Worm (Caenorhabditis elegans): ENCODE results near the gene srz-83.

srz-83 gene

ce11 chrIV:3505940-3506339 lies 1.7 kb downstream of the srz-83 start:
- peak; percentile 41 for TF ChIP-seq ama-1 (optimal IDR thresholded peaks at IDR 0.05)
- no peak for TF ChIP-seq F13C5.2 (tag; optimal IDR thresholded peaks at IDR 0.05)

- TF ChIP-seq aly-1 (tag; optimal IDR thresholded peaks at IDR 0.05) (no peak), flt-1 (GFP tag; IDR thresholded peaks at IDR 0.05) (no peak), ceh-13 (GFP tag; optimal IDR thresholded peaks at IDR 0.05) (no peak), ceh-36 (tag; optimal IDR thresholded peaks at IDR 0.05) (no peak), sea-1 (GFP tag; conservative IDR thresholded peaks at IDR 0.05) (no peak), ets-7 (tag; optimal IDR thresholded peaks at IDR 0.05) (no peak), scrt-1 (GFP tag; IDR thresholded peaks at IDR 0.05) (no peak), tbx-11 (GFP tag; IDR thresholded peaks at IDR 0.05) (no peak), tbx-37 (GFP tag; conservative IDR thresholded peaks at IDR 0.05) (no peak), F13C5.2 (tag; optimal IDR thresholded peaks at IDR 0.05) (no peak), hmbx-1 (tag; optimal IDR thresholded peaks at IDR 0.05) (no peak)
Observed at ce11 chrIV:3509477-3510063, 5.3 kb downstream of the srz-83 start, which contains the start of gene ced-10. TSS of gene ced-10 (minus strand) at chrIV:3509527.

- TF ChIP-seq tbx-37 (GFP tag; conservative IDR thresholded peaks at IDR 0.05): no peak
- no peak for TF ChIP-seq ceh-13 (GFP tag; optimal IDR thresholded peaks at IDR 0.05)
- TF ChIP-seq scrt-1 (GFP tag; IDR thresholded peaks at IDR 0.05): no peak
- no peak for TF ChIP-seq pes-1 (GFP tag; IDR thresholded peaks at IDR 0.05)
- no peak for TF ChIP-seq hnd-1 (tag; optimal IDR thresholded peaks at IDR 0.05)
- TF ChIP-seq sea-1 (GFP tag; conservative IDR thresholded peaks at IDR 0.05): no peak
- TF ChIP-seq B0310.2 (tag; optimal IDR thresholded peaks at IDR 0.05): no peak
- no peak for TF ChIP-seq ets-7 (tag; optimal IDR thresholded peaks at IDR 0.05)
- TF ChIP-seq aly-1 (tag; optimal IDR thresholded peaks at IDR 0.05): no peak
- no peak for TF ChIP-seq ama-1 (optimal IDR thresholded peaks at IDR 0.05)
- TF ChIP-seq flt-1 (GFP tag; IDR thresholded peaks at IDR 0.05): no peak
- TF ChIP-seq F13C5.2 (tag; optimal IDR thresholded peaks at IDR 0.05): no peak
- no peak for TF ChIP-seq hmg-4 (GFP tag; optimal IDR thresholded peaks at IDR 0.05)
- no peak for TF ChIP-seq hmbx-1 (tag; optimal IDR thresholded peaks at IDR 0.05)
Observed at ce11 chrIV:3514467-3514866, 10.2 kb downstream of the srz-83 start, which contains the start of gene tsg-101. TSS of gene tsg-101 (minus strand) at chrIV:3514567.

- TF ChIP-seq hmg-4 (GFP tag; optimal IDR thresholded peaks at IDR 0.05) (peak; percentile 65), ceh-36 (tag; optimal IDR thresholded peaks at IDR 0.05) (no peak)
Observed at ce11 chrIV:3515412-3516046, 11.3 kb downstream of the srz-83 start.

- TF ChIP-seq tbx-11 (GFP tag; IDR thresholded peaks at IDR 0.05) (no peak), scrt-1 (GFP tag; IDR thresholded peaks at IDR 0.05) (no peak)
Observed at ce11 chrIV:3516586-3516985, 12.3 kb downstream of the srz-83 start, which contains the start of gene unc-33. TSS of gene unc-33 (plus strand) at chrIV:3516886.

- TF ChIP-seq tbx-11 (GFP tag; IDR thresholded peaks at IDR 0.05): no peak
- TF ChIP-seq ceh-13 (GFP tag; optimal IDR thresholded peaks at IDR 0.05): no peak
- TF ChIP-seq F13C5.2 (tag; optimal IDR thresholded peaks at IDR 0.05): no peak
- no peak for TF ChIP-seq pes-1 (GFP tag; IDR thresholded peaks at IDR 0.05)
- no peak for TF ChIP-seq sea-1 (GFP tag; conservative IDR thresholded peaks at IDR 0.05)
- TF ChIP-seq aly-1 (tag; optimal IDR thresholded peaks at IDR 0.05): no peak
- TF ChIP-seq ets-7 (tag; optimal IDR thresholded peaks at IDR 0.05): no peak
- TF ChIP-seq hmbx-1 (tag; optimal IDR thresholded peaks at IDR 0.05): no peak
- TF ChIP-seq B0310.2 (tag; optimal IDR thresholded peaks at IDR 0.05): no peak
- TF ChIP-seq tbx-37 (GFP tag; conservative IDR thresholded peaks at IDR 0.05): no peak
- no peak for TF ChIP-seq flt-1 (GFP tag; IDR thresholded peaks at IDR 0.05)
- TF ChIP-seq ceh-36 (tag; optimal IDR thresholded peaks at IDR 0.05): no peak
- TF ChIP-seq hnd-1 (tag; optimal IDR thresholded peaks at IDR 0.05): no peak
- no peak for TF ChIP-seq scrt-1 (GFP tag; IDR thresholded peaks at IDR 0.05)
- TF ChIP-seq ama-1 (optimal IDR thresholded peaks at IDR 0.05): no peak
- TF ChIP-seq hmg-4 (GFP tag; optimal IDR thresholded peaks at IDR 0.05): no peak
- TF ChIP-seq tra-4 (tag; optimal IDR thresholded peaks at IDR 0.05): no peak
Observed at ce11 chrIV:3517582-3517981, 13.3 kb downstream of the srz-83 start.

- TF ChIP-seq pes-1 (GFP tag; IDR thresholded peaks at IDR 0.05) (no peak), aly-1 (tag; optimal IDR thresholded peaks at IDR 0.05) (no peak), ceh-13 (GFP tag; optimal IDR thresholded peaks at IDR 0.05) (no peak), tbx-11 (GFP tag; IDR thresholded peaks at IDR 0.05) (no peak), hmbx-1 (tag; optimal IDR thresholded peaks at IDR 0.05) (no peak), ama-1 (optimal IDR thresholded peaks at IDR 0.05) (no peak), B0310.2 (tag; optimal IDR thresholded peaks at IDR 0.05) (no peak), sea-1 (GFP tag; conservative IDR thresholded peaks at IDR 0.05) (no peak)
Observed at ce11 chrIV:3519352-3519751, 15.1 kb downstream of the srz-83 start.

ce11 chrIV:3520374-3520773 lies 16.1 kb downstream of the srz-83 start:
- no peak for TF ChIP-seq tbx-37 (GFP tag; conservative IDR thresholded peaks at IDR 0.05)
- no peak for TF ChIP-seq tra-4 (tag; optimal IDR thresholded peaks at IDR 0.05)
- TF ChIP-seq hmg-4 (GFP tag; optimal IDR thresholded peaks at IDR 0.05): no peak
- no peak for TF ChIP-seq sea-1 (GFP tag; conservative IDR thresholded peaks at IDR 0.05)
- no peak for TF ChIP-seq ama-1 (optimal IDR thresholded peaks at IDR 0.05)
- TF ChIP-seq ceh-36 (tag; optimal IDR thresholded peaks at IDR 0.05): no peak
- no peak for TF ChIP-seq aly-1 (tag; optimal IDR thresholded peaks at IDR 0.05)
- no peak for TF ChIP-seq B0310.2 (tag; optimal IDR thresholded peaks at IDR 0.05)
- no peak for TF ChIP-seq tbx-11 (GFP tag; IDR thresholded peaks at IDR 0.05)
- no peak for TF ChIP-seq pes-1 (GFP tag; IDR thresholded peaks at IDR 0.05)
- no peak for TF ChIP-seq hmbx-1 (tag; optimal IDR thresholded peaks at IDR 0.05)
- no peak for TF ChIP-seq ceh-13 (GFP tag; optimal IDR thresholded peaks at IDR 0.05)
- no peak for TF ChIP-seq scrt-1 (GFP tag; IDR thresholded peaks at IDR 0.05)
- TF ChIP-seq hnd-1 (tag; optimal IDR thresholded peaks at IDR 0.05): no peak
- TF ChIP-seq F13C5.2 (tag; optimal IDR thresholded peaks at IDR 0.05): no peak
- no peak for TF ChIP-seq ets-7 (tag; optimal IDR thresholded peaks at IDR 0.05)
- TF ChIP-seq flt-1 (GFP tag; IDR thresholded peaks at IDR 0.05): no peak

Measured in whole organism, early embryonic.